Worm (Caenorhabditis elegans) whole organism, L4/young adult: ENCODE data around the gene F44D12.8.

Experiments used
- W03F9.2 ChIP-seq: fragments of 150-350 bp; optimal IDR thresholded peaks from 2 replicates; lab custom pipeline; 2014; ENCODE audit warnings: missing biosample characterization, missing genetic modification characterization
- dao-5 ChIP-seq: sonication (generic microtip); optimal IDR thresholded peaks from 2 replicates; lab custom pipeline; 2016; ENCODE audit warnings: missing genotype, missing genetic modification characterization, moderate library complexity, missing compliant biosample characterization
- him-1 ChIP-seq: sonication (generic microtip); optimal IDR thresholded peaks from 2 replicates; lab custom pipeline; 2016; ENCODE audit warnings: missing genotype, missing genetic modification reagents, missing genetic modification characterization, missing compliant biosample characterization

DNA sequence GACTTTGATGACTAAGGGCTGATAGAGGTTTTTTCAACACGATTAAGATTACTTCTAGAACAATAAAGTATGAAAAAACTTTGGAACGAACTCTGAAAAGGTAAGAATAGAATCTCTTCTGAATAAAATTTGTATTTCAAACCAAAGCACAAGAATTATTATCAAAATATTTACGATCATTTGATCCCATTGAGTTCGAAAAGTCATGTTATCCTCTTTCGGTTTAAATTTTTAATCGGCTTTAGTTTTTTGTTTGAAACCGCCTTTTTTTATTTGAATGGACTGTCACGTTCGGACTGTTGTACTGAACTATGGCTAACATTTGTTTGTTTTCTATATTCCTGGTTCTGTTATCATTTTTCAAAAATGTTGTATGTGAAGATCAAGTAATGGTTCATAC is 48.7 kb upstream of the F44D12.8 start, which contains the start of gene C47E12.9:
- TF ChIP-seq dao-5 (tag; lab: Kevin White, UChicago) (no peak), him-1 (no peak), W03F9.2 (tag; lab: Kevin White, UChicago) (no peak)
